Worm (Caenorhabditis elegans) whole organism, L1 larva: ENCODE measurements around the gene F41B4.1.
A peak's percentile ranks its signal among the peaks of the same experiment; 100 is the strongest.

Experiments
- C04F5.9 ChIP-seq: sonication (generic microtip); optimal IDR thresholded peaks from 2 replicates; lab custom pipeline; 2016; ENCODE audit warnings: missing genetic modification characterization, missing compliant biosample characterization
- C34B4.2 ChIP-seq: sonication (generic microtip); optimal IDR thresholded peaks from 2 replicates; lab custom pipeline; 2017; ENCODE audit warnings: mild to moderate bottlenecking, missing genetic modification characterization, missing compliant biosample characterization
- F16B12.6 ChIP-seq: fragments of 150-350 bp; optimal IDR thresholded peaks from 2 replicates; lab custom pipeline; 2014; ENCODE audit warnings: missing biosample characterization, missing genetic modification characterization
- aha-1 ChIP-seq: fragments of 150-350 bp; optimal IDR thresholded peaks from 2 replicates; lab custom pipeline; 2014; ENCODE audit warnings: missing biosample characterization, missing genetic modification characterization
- alr-1 ChIP-seq: fragments of 200-800 bp; sonication (Bioruptor generic); optimal IDR thresholded peaks from 2 replicates; lab custom pipeline; 2018; ENCODE audit warnings: borderline replicate concordance, mild to moderate bottlenecking, missing genetic modification characterization, missing compliant biosample characterization
- aly-2 ChIP-seq: fragments of 150-350 bp; optimal IDR thresholded peaks from 2 replicates; lab custom pipeline; 2014; ENCODE audit warnings: missing biosample characterization, missing genetic modification characterization
- blmp-1 ChIP-seq: fragments of 150-350 bp; optimal IDR thresholded peaks from 2 replicates; lab custom pipeline; 2014; ENCODE audit warnings: missing biosample characterization, missing genetic modification characterization
- ceh-88 ChIP-seq: fragments of 200-800 bp; sonication (Bioruptor generic); IDR thresholded peaks from 2 replicates; pipeline ENCODE4 v1.3.6; 2022; ENCODE audit warnings: missing genetic modification characterization, missing compliant biosample characterization
- dpl-1 ChIP-seq, 3 experiments: fragments of 150-350 bp in 2 of 3; sonication (generic microtip) in 1 of 3; optimal IDR thresholded peaks; 2 replicates each; lab custom pipeline; 2014 to 2017; ENCODE audit warnings: missing biosample characterization in 3 of 3, missing genetic modification characterization in 3 of 3, missing genetic modification reagents in 3 of 3
- dsc-1 ChIP-seq: sonication (generic microtip); optimal IDR thresholded peaks from 2 replicates; lab custom pipeline; 2016; ENCODE audit warnings: mild to moderate bottlenecking, missing genetic modification characterization, missing compliant biosample characterization
- efl-1 ChIP-seq, 4 experiments: fragments of 150-350 bp; optimal IDR thresholded peaks in 3 of 4; peaks in 1 of 4; 1 replicate in 1 of 4; 2 replicates in 3 of 4; lab custom pipeline; 2014; ENCODE audit warnings: missing biosample characterization in 2 of 4, missing genetic modification characterization in 2 of 4, missing genetic modification reagents in 2 of 4
- efl-3 ChIP-seq: fragments of 200-800 bp; sonication (Bioruptor generic); optimal IDR thresholded peaks from 2 replicates; lab custom pipeline; 2018; ENCODE audit warnings: mild to moderate bottlenecking, missing genetic modification characterization, missing compliant biosample characterization
- egl-13 ChIP-seq: sonication (generic microtip); optimal IDR thresholded peaks from 2 replicates; lab custom pipeline; 2016; ENCODE audit warnings: missing genotype, missing genetic modification reagents, missing genetic modification characterization, missing compliant biosample characterization
- elt-3 ChIP-seq, 6 experiments: fragments of 150-350 bp in 1 of 6; sonication (generic microtip); optimal IDR thresholded peaks; 2 replicates each; lab custom pipeline; 2017 to 2018; ENCODE audit warnings: missing biosample characterization in 6 of 6, missing genetic modification characterization in 6 of 6, inconsistent platforms in 1 of 6
- fkh-10 ChIP-seq: sonication (generic microtip); optimal IDR thresholded peaks from 2 replicates; lab custom pipeline; 2017; ENCODE audit warnings: missing biosample characterization, missing genetic modification reagents, missing genetic modification characterization
- fkh-4 ChIP-seq: sonication (generic microtip); optimal IDR thresholded peaks from 2 replicates; lab custom pipeline; 2016; ENCODE audit warnings: missing compliant biosample characterization, missing genetic modification characterization, borderline replicate concordance
- fkh-8 ChIP-seq: sonication (generic microtip); optimal IDR thresholded peaks from 2 replicates; lab custom pipeline; 2016; ENCODE audit warnings: mild to moderate bottlenecking, missing genetic modification characterization, missing compliant biosample characterization
- hlh-17 ChIP-seq: fragments of 200-800 bp; sonication (Bioruptor generic); optimal IDR thresholded peaks from 2 replicates; lab custom pipeline; 2018; ENCODE audit warnings: missing genetic modification characterization, mild to moderate bottlenecking, missing compliant biosample characterization, moderate library complexity, borderline replicate concordance
- hlh-4 ChIP-seq: sonication (generic microtip); optimal IDR thresholded peaks from 2 replicates; lab custom pipeline; 2016; ENCODE audit warnings: mild to moderate bottlenecking, missing genetic modification characterization, missing compliant biosample characterization
- jun-1 ChIP-seq: fragments of 150-350 bp; optimal IDR thresholded peaks from 2 replicates; lab custom pipeline; 2014; ENCODE audit warnings: missing biosample characterization, missing genetic modification reagents, missing genetic modification characterization
- lin-14 ChIP-seq: fragments of 200-800 bp; sonication (Bioruptor generic); optimal IDR thresholded peaks from 2 replicates; lab custom pipeline; 2018; ENCODE audit warnings: mild to moderate bottlenecking, missing genetic modification characterization, moderate library complexity, missing compliant biosample characterization
- lin-39 ChIP-seq: fragments of 150-350 bp; optimal IDR thresholded peaks from 2 replicates; lab custom pipeline; 2014; ENCODE audit warnings: missing biosample characterization, missing genetic modification reagents, missing genetic modification characterization
- lsy-2 ChIP-seq, 2 experiments: fragments of 150-350 bp; optimal IDR thresholded peaks; 2 replicates each; lab custom pipeline; 2014; ENCODE audit warnings: missing biosample characterization in 2 of 2, missing genetic modification characterization in 2 of 2
- mdl-1 ChIP-seq, 2 experiments: fragments of 150-350 bp; optimal IDR thresholded peaks; 2 replicates each; lab custom pipeline; 2014 to 2017; ENCODE audit warnings: missing biosample characterization in 2 of 2, missing genetic modification characterization in 2 of 2, inconsistent platforms in 1 of 2
- mef-2 ChIP-seq: fragments of 150-350 bp; optimal IDR thresholded peaks from 2 replicates; lab custom pipeline; 2014; ENCODE audit warnings: missing biosample characterization, missing genetic modification characterization
- nhr-11 ChIP-seq: fragments of 150-350 bp; optimal IDR thresholded peaks from 2 replicates; lab custom pipeline; 2014; ENCODE audit warnings: missing biosample characterization, missing genetic modification characterization
- nhr-19 ChIP-seq: fragments of 200-800 bp; sonication (Bioruptor generic); conservative IDR thresholded peaks from 2 replicates; pipeline ENCODE4 v1.3.6; 2022; ENCODE audit warnings: missing genetic modification characterization, missing compliant biosample characterization
- nhr-20 ChIP-seq: sonication (generic microtip); optimal IDR thresholded peaks from 2 replicates; lab custom pipeline; 2016; ENCODE audit warnings: mild to moderate bottlenecking, missing genetic modification characterization, missing compliant biosample characterization
- nhr-237 ChIP-seq: fragments of 150-350 bp; optimal IDR thresholded peaks from 2 replicates; lab custom pipeline; 2014; ENCODE audit warnings: missing biosample characterization, missing genetic modification characterization
- nhr-47 ChIP-seq: sonication (generic microtip); optimal IDR thresholded peaks from 2 replicates; lab custom pipeline; 2016; ENCODE audit warnings: mild to moderate bottlenecking, missing genetic modification characterization, moderate library complexity, missing compliant biosample characterization
- nhr-71 ChIP-seq: sonication (generic microtip); optimal IDR thresholded peaks from 2 replicates; lab custom pipeline; 2016; ENCODE audit warnings: mild to moderate bottlenecking, missing genetic modification characterization, moderate library complexity, missing compliant biosample characterization
- nhr-76 ChIP-seq: sonication (generic microtip); optimal IDR thresholded peaks from 2 replicates; lab custom pipeline; 2017; ENCODE audit warnings: missing biosample characterization, missing genetic modification characterization
- nhr-77 ChIP-seq: fragments of 150-350 bp; optimal IDR thresholded peaks from 2 replicates; lab custom pipeline; 2014; ENCODE audit warnings: missing biosample characterization, missing genetic modification characterization
- nhr-85 ChIP-seq: sonication (generic microtip); peaks from one replicate; lab custom pipeline; 2016; ENCODE audit warnings: missing genetic modification characterization, inconsistent platforms, missing compliant biosample characterization
- nhr-90 ChIP-seq: sonication (generic microtip); optimal IDR thresholded peaks from 2 replicates; lab custom pipeline; 2016; ENCODE audit warnings: mild to moderate bottlenecking, missing genetic modification characterization, missing compliant biosample characterization; ENCODE audit not compliant: poor library complexity
- pag-3 ChIP-seq: sonication (generic microtip); optimal IDR thresholded peaks from 2 replicates; lab custom pipeline; 2017; ENCODE audit warnings: missing genetic modification characterization, mild to moderate bottlenecking, missing compliant biosample characterization, antibody characterized with exemption, borderline replicate concordance; ENCODE audit not compliant: insufficient read depth
- pqm-1 ChIP-seq: sonication (generic microtip); optimal IDR thresholded peaks from 3 replicates; lab custom pipeline; 2017; ENCODE audit warnings: missing biosample characterization, missing genetic modification characterization
- rnt-1 ChIP-seq: sonication (generic microtip); optimal IDR thresholded peaks from 2 replicates; lab custom pipeline; 2016; ENCODE audit warnings: mild to moderate bottlenecking, missing genetic modification characterization, moderate library complexity, missing compliant biosample characterization
- skn-1 ChIP-seq: fragments of 150-350 bp; optimal IDR thresholded peaks from 2 replicates; lab custom pipeline; 2014; ENCODE audit warnings: missing biosample characterization, missing genetic modification characterization
- snu-23 ChIP-seq: sonication (generic microtip); optimal IDR thresholded peaks from 2 replicates; lab custom pipeline; 2016; ENCODE audit warnings: missing genetic modification characterization, missing compliant biosample characterization
- sptf-1 ChIP-seq: fragments of 150-350 bp; optimal IDR thresholded peaks from 2 replicates; lab custom pipeline; 2014; ENCODE audit warnings: missing biosample characterization, missing genetic modification characterization
- tbx-2 ChIP-seq: sonication (generic microtip); optimal IDR thresholded peaks from 2 replicates; lab custom pipeline; 2016; ENCODE audit warnings: missing genetic modification characterization, missing compliant biosample characterization
- unc-130 ChIP-seq: fragments of 150-350 bp; optimal IDR thresholded peaks from 2 replicates; lab custom pipeline; 2017; ENCODE audit warnings: missing biosample characterization, missing genetic modification characterization, inconsistent platforms
- unc-30 ChIP-seq: sonication (generic microtip); optimal IDR thresholded peaks from 2 replicates; lab custom pipeline; 2017; ENCODE audit warnings: missing biosample characterization, missing genetic modification characterization
- unc-86 ChIP-seq: sonication (generic microtip); optimal IDR thresholded peaks from 2 replicates; lab custom pipeline; 2016; ENCODE audit warnings: missing genetic modification characterization, missing compliant biosample characterization
- xbp-1 ChIP-seq: sonication (generic microtip); optimal IDR thresholded peaks from 2 replicates; lab custom pipeline; 2016; ENCODE audit warnings: missing genetic modification characterization, missing compliant biosample characterization
- zag-1 ChIP-seq: fragments of 150-350 bp; optimal IDR thresholded peaks from 2 replicates; lab custom pipeline; 2014; ENCODE audit warnings: missing biosample characterization, missing genetic modification characterization
- zip-4 ChIP-seq: fragments of 200-800 bp; sonication (Bioruptor generic); optimal IDR thresholded peaks from 2 replicates; lab custom pipeline; 2018; ENCODE audit warnings: mild to moderate bottlenecking, missing genetic modification characterization, moderate library complexity, missing compliant biosample characterization
- ztf-4 ChIP-seq: fragments of 150-350 bp; optimal IDR thresholded peaks from 2 replicates; lab custom pipeline; 2014; ENCODE audit warnings: missing biosample characterization, missing genetic modification characterization

F41B4.1 gene

ce11 chrX:6825840-6826239 is at the start of gene F41B4.1:
TSS of gene F41B4.1 (minus strand) at chrX:6825862.
- TF ChIP-seq unc-130 (tag; lab: Kevin White, UChicago) = peak; percentile 66
- TF ChIP-seq alr-1 (tag; lab: Kevin White, UChicago) = no peak
- peak; percentile 35 for TF ChIP-seq nhr-20 (tag; lab: Kevin White, UChicago)
- peak; percentile 40 for TF ChIP-seq lin-39 (tag; lab: Kevin White, UChicago)
- no peak for TF ChIP-seq efl-3 (GFP tag; lab: Kevin White, UChicago)
- TF ChIP-seq jun-1 (tag; lab: Kevin White, UChicago) = no peak
- TF ChIP-seq fkh-8 (tag; lab: Kevin White, UChicago) = no peak
- TF ChIP-seq blmp-1 (tag; lab: Kevin White, UChicago) = no peak
- peak; percentile 39 for TF ChIP-seq fkh-4 (tag; lab: Kevin White, UChicago)
- TF ChIP-seq nhr-90 (tag; lab: Kevin White, UChicago) = no peak
- TF ChIP-seq F16B12.6 (tag; lab: Kevin White, UChicago) = no peak
- peak; percentile 21 for TF ChIP-seq tbx-2 (tag; lab: Kevin White, UChicago)
- TF ChIP-seq C04F5.9 (tag; lab: Kevin White, UChicago) = no peak
- peak; percentile 59 for TF ChIP-seq nhr-19 (GFP tag; lab: Robert Waterston, UW)
- TF ChIP-seq dsc-1 (tag; lab: Kevin White, UChicago) = peak; percentile 87
- no peak for TF ChIP-seq fkh-10 (GFP tag; lab: Kevin White, UChicago)
- no peak for TF ChIP-seq zip-4 (GFP tag; lab: Kevin White, UChicago)
- peak; percentile 89 for TF ChIP-seq lin-14
- no peak for TF ChIP-seq hlh-4 (tag; lab: Kevin White, UChicago)
- TF ChIP-seq ztf-4 (tag; lab: Kevin White, UChicago) = no peak
- TF ChIP-seq nhr-76 = no peak
- TF ChIP-seq aha-1 (tag; lab: Kevin White, UChicago) = no peak
- TF ChIP-seq dpl-1 (GFP tag; optimal IDR thresholded peaks at IDR 0.05; lab: Kevin White, UChicago) = no peak
- no peak for TF ChIP-seq unc-86 (tag; lab: Kevin White, UChicago)
- TF ChIP-seq rnt-1 (tag; lab: Kevin White, UChicago) = peak; percentile 74
- TF ChIP-seq elt-3 (tag; optimal IDR thresholded peaks at IDR 0.05; lab: Kevin White, UChicago) = no peak
- no peak for TF ChIP-seq nhr-47 (tag; lab: Kevin White, UChicago)
- TF ChIP-seq pqm-1 (tag; lab: Kevin White, UChicago) = no peak
- no peak for TF ChIP-seq skn-1
- no peak for TF ChIP-seq nhr-237 (tag; lab: Kevin White, UChicago)
- TF ChIP-seq hlh-17 = no peak
- TF ChIP-seq zag-1 (tag; lab: Kevin White, UChicago) = no peak
- TF ChIP-seq egl-13 = no peak
- no peak for TF ChIP-seq nhr-11 (tag; lab: Kevin White, UChicago)
- no peak for TF ChIP-seq nhr-77
- TF ChIP-seq lsy-2 (tag; optimal IDR thresholded peaks at IDR 0.05; lab: Kevin White, UChicago) = peak; percentile 21 to 61
- no peak for TF ChIP-seq sptf-1 (tag; lab: Kevin White, UChicago)
- TF ChIP-seq mdl-1 (tag; optimal IDR thresholded peaks at IDR 0.05; lab: Kevin White, UChicago) = peak in 1 of 2 experiments; percentile 37
- TF ChIP-seq ceh-88 (GFP tag; lab: Robert Waterston, UW) = no peak
- peak; percentile 84 for TF ChIP-seq nhr-71
- TF ChIP-seq snu-23 (GFP tag; lab: Kevin White, UChicago) = peak; percentile 67
- no peak for TF ChIP-seq aly-2 (tag; lab: Kevin White, UChicago)
- TF ChIP-seq nhr-85 = no peak
- no peak for TF ChIP-seq unc-30 (tag; lab: Kevin White, UChicago)
- no peak for TF ChIP-seq xbp-1 (tag; lab: Kevin White, UChicago)
- no peak for TF ChIP-seq C34B4.2 (tag; lab: Kevin White, UChicago)
- TF ChIP-seq efl-1 (optimal IDR thresholded peaks at IDR 0.05; lab: Kevin White, UChicago) = no peak
- TF ChIP-seq efl-1 (GFP tag; optimal IDR thresholded peaks at IDR 0.05 in 1 of 2; lab: Kevin White, UChicago) = no peak
- TF ChIP-seq pag-3 = peak; percentile 94
- peak; percentile 63 for TF ChIP-seq mef-2
